Worm (Caenorhabditis elegans): ENCODE results near the gene F59A7.12.

Gene F59A7.12

DNA sequence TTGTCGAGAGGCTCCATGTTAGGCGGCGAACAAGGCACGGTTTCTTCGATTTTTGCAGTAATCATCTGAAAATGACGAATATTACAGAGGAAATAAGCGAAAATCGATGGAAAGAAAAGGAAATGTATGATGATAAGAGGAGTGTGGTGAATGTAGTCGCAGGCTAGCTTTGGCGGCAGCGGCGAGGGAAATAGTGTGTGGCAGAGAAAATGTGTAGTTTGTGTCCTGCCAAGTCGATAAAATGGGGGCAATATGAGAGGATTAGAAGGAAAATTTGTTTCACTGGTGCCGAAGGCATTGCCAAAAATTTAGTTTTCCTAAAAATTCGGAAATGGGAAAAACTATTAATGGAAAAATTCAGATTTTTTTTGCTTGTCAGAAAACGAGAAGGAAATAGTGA lies 36.8 kb downstream of the F59A7.12 start, which contains the start of gene nhr-86:
nhr-86 (minus strand) TSS at position 71 of the 400 bp plus-strand sequence.
- TF ChIP-seq him-1 (tag; optimal IDR thresholded peaks at IDR 0.05) (no peak), dao-5 (tag; optimal IDR thresholded peaks at IDR 0.05) (no peak), W03F9.2 (tag; optimal IDR thresholded peaks at IDR 0.05) (no peak)

DNA sequence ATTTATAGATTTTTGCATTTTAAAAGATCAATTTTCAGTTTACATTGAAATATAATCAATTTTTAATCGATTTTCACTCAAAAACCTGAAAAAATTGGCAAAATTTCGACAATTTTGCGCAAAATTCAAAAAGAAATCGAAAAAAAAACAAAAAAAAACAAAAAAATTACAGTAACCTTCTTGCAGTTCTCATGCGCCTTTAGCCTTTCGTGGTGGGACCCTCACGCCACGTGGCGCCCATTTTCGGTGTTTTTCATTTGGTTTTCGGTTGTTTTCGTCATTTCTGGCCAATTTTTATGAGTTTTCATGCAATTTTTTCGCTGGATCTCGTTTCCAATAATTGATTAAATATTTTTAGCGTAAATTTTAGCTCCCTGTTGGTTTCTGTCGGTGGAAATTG lies 37.4 kb downstream of the F59A7.12 start:
- TF ChIP-seq him-1 (tag; optimal IDR thresholded peaks at IDR 0.05) (no peak), W03F9.2 (tag; optimal IDR thresholded peaks at IDR 0.05) (peak; percentile 44)

ce11 chrV:2067985-2068499 lies 38.1 kb downstream of the F59A7.12 start, which contains the start of gene lbp-9:
Gene lbp-9 (plus strand): TSS chrV:2068449.
- no peak for TF ChIP-seq dao-5 (tag; optimal IDR thresholded peaks at IDR 0.05)

- no peak for TF ChIP-seq him-1 (tag; optimal IDR thresholded peaks at IDR 0.05)
- TF ChIP-seq dao-5 (tag; optimal IDR thresholded peaks at IDR 0.05): no peak
- TF ChIP-seq W03F9.2 (tag; optimal IDR thresholded peaks at IDR 0.05): no peak
Observed at ce11 chrV:2068728-2069443, 38.9 kb downstream of the F59A7.12 start.

ce11 chrV:2072807-2073206 lies 42.8 kb downstream of the F59A7.12 start, which contains the start of gene Y40B10A.9:
Gene Y40B10A.9 (minus strand): TSS chrV:2072907.
- no peak for TF ChIP-seq him-1 (tag; optimal IDR thresholded peaks at IDR 0.05)
- TF ChIP-seq dao-5 (tag; optimal IDR thresholded peaks at IDR 0.05): no peak
- no peak for TF ChIP-seq W03F9.2 (tag; optimal IDR thresholded peaks at IDR 0.05)

- TF ChIP-seq him-1 (tag; optimal IDR thresholded peaks at IDR 0.05) (no peak), dao-5 (tag; optimal IDR thresholded peaks at IDR 0.05) (no peak), W03F9.2 (tag; optimal IDR thresholded peaks at IDR 0.05) (no peak)
Observed at ce11 chrV:2076043-2076442, 46.1 kb downstream of the F59A7.12 start.
